Fruit fly (Drosophila melanogaster) whole organism, embryonic: ENCODE results near the gene Jon25Bi.

ENCODE experiments used
- B-H1 ChIP-seq: fragments of 200-800 bp; sonication (Bioruptor generic); IDR thresholded peaks from 3 replicates; pipeline ENCODE4 v1.3.6; 2022; ENCODE audit warnings: missing biosample characterization, missing genetic modification characterization
- BEAF-32 ChIP-seq: fragments of 200-800 bp; sonication (Bioruptor generic); optimal IDR thresholded peaks from 3 replicates; lab custom pipeline; 2017; ENCODE audit warnings: missing biosample characterization, missing genetic modification characterization, mild to moderate bottlenecking, moderate library complexity, missing genetic modification reagents
- CG10321 ChIP-seq: fragments of 200-800 bp; sonication (Bioruptor generic); IDR thresholded peaks from 2 replicates; pipeline ENCODE4 v1.3.6; 2022; ENCODE audit warnings: missing biosample characterization, missing genetic modification characterization
- CG10431 ChIP-seq: fragments of 200-800 bp; sonication (Bioruptor generic); optimal IDR thresholded peaks from 3 replicates; lab custom pipeline; 2018; ENCODE audit warnings: missing biosample characterization, mild to moderate bottlenecking, missing genetic modification characterization
- CG11504 ChIP-seq: fragments of 200-800 bp; sonication (Bioruptor generic); optimal IDR thresholded peaks from 3 replicates; lab custom pipeline; 2019; ENCODE audit warnings: missing biosample characterization, mild to moderate bottlenecking, missing genetic modification characterization, moderate library complexity
- CG13775 ChIP-seq: fragments of 200-800 bp; sonication (Bioruptor generic); optimal IDR thresholded peaks from 3 replicates; lab custom pipeline; 2017; ENCODE audit warnings: missing biosample characterization, mild to moderate bottlenecking, missing genetic modification characterization
- CG14667 ChIP-seq: fragments of 200-800 bp; sonication (Bioruptor generic); IDR thresholded peaks from 2 replicates; pipeline ENCODE4 v1.3.6; 2022; ENCODE audit warnings: missing biosample characterization, missing genetic modification characterization
- CG15269 ChIP-seq: fragments of 200-800 bp; sonication (Bioruptor generic); optimal IDR thresholded peaks from 2 replicates; lab custom pipeline; 2018; ENCODE audit warnings: missing biosample characterization, mild to moderate bottlenecking, missing genetic modification characterization, moderate library complexity
- CG1529 ChIP-seq: fragments of 200-800 bp; sonication (Bioruptor generic); optimal IDR thresholded peaks from 3 replicates; lab custom pipeline; 2018; ENCODE audit warnings: missing biosample characterization, missing genetic modification characterization
- CG15696 ChIP-seq: fragments of 200-800 bp; sonication (Bioruptor generic); optimal IDR thresholded peaks from 2 replicates; lab custom pipeline; 2019; ENCODE audit warnings: missing biosample characterization, mild to moderate bottlenecking, missing genetic modification characterization, moderate library complexity
- CG17829 ChIP-seq: fragments of 200-800 bp; optimal IDR thresholded peaks from 2 replicates; lab custom pipeline; 2019; ENCODE audit warnings: missing biosample characterization, mild to moderate bottlenecking, missing genetic modification characterization, moderate library complexity
- CG18764 ChIP-seq: fragments of 200-800 bp; sonication (Bioruptor generic); optimal IDR thresholded peaks from 3 replicates; lab custom pipeline; 2016; ENCODE audit warnings: missing biosample characterization, missing genetic modification characterization
- CG32767 ChIP-seq: fragments of 200-800 bp; sonication (Bioruptor generic); IDR thresholded peaks from 2 replicates; pipeline ENCODE4 v1.3.6; 2022; ENCODE audit warnings: missing biosample characterization, missing genetic modification characterization
- CG33557 ChIP-seq: fragments of 200-800 bp; sonication (Bioruptor generic); optimal IDR thresholded peaks from 2 replicates; lab custom pipeline; 2019; ENCODE audit warnings: missing biosample characterization, mild to moderate bottlenecking, missing genetic modification characterization, moderate library complexity
- CG34422 ChIP-seq: fragments of 200-800 bp; sonication (Bioruptor generic); IDR thresholded peaks from 3 replicates; pipeline ENCODE4 v1.3.6; 2022; ENCODE audit warnings: missing biosample characterization, missing genetic modification characterization
- CG4730 ChIP-seq: fragments of 200-800 bp; sonication (Bioruptor generic); IDR thresholded peaks from 2 replicates; pipeline ENCODE4 v1.3.6; 2022; ENCODE audit warnings: missing biosample characterization, missing genetic modification characterization
- CG8359 ChIP-seq: fragments of 200-800 bp; sonication (Bioruptor generic); optimal IDR thresholded peaks from 2 replicates; lab custom pipeline; 2017; ENCODE audit warnings: missing biosample characterization, mild to moderate bottlenecking, missing genetic modification characterization, borderline replicate concordance
- CG8478 ChIP-seq: fragments of >200 bp; optimal IDR thresholded peaks from 2 replicates; lab custom pipeline; 2018
- CG9215 ChIP-seq: fragments of 200-800 bp; sonication (Bioruptor generic); IDR thresholded peaks from 2 replicates; pipeline ENCODE4 v1.3.6; 2022; ENCODE audit warnings: missing biosample characterization, missing genetic modification characterization
- Chrac-16 ChIP-seq: fragments of 200-800 bp; sonication (Bioruptor generic); optimal IDR thresholded peaks from 3 replicates; lab custom pipeline; 2016; ENCODE audit warnings: missing biosample characterization, missing genetic modification characterization
- Dip3 ChIP-seq: fragments of 200-800 bp; sonication (Bioruptor generic); optimal IDR thresholded peaks from 3 replicates; lab custom pipeline; 2016; ENCODE audit warnings: missing biosample characterization, missing genetic modification characterization
- Dref ChIP-seq: fragments of 200-800 bp; sonication (Bioruptor generic); IDR thresholded peaks from 2 replicates; pipeline ENCODE4 v1.3.6; 2022; ENCODE audit warnings: missing biosample characterization, missing genetic modification characterization
- HHEX ChIP-seq: fragments of 200-800 bp; sonication (Bioruptor generic); optimal IDR thresholded peaks from 3 replicates; lab custom pipeline; 2017; ENCODE audit warnings: missing biosample characterization, mild to moderate bottlenecking, missing genetic modification characterization, missing genetic modification reagents
- Hr3 ChIP-seq: fragments of 200-800 bp; sonication (Bioruptor generic); optimal IDR thresholded peaks from 3 replicates; lab custom pipeline; 2016; ENCODE audit warnings: missing biosample characterization, missing genetic modification characterization
- MBD-R2 ChIP-seq: fragments of 200-800 bp; sonication (Bioruptor generic); IDR thresholded peaks from 2 replicates; pipeline ENCODE4 v1.3.6; 2022; ENCODE audit warnings: missing biosample characterization, missing genetic modification characterization
- NC2β ChIP-seq: fragments of 200-800 bp; sonication (Bioruptor generic); optimal IDR thresholded peaks from 2 replicates; lab custom pipeline; 2016; ENCODE audit warnings: missing biosample characterization, missing genetic modification characterization
- Nf-YA ChIP-seq: fragments of 200-800 bp; sonication (Bioruptor generic); IDR thresholded peaks from 2 replicates; pipeline ENCODE4 v1.3.6; 2022; ENCODE audit warnings: missing biosample characterization, missing genetic modification characterization
- Nf-YB ChIP-seq: fragments of 200-800 bp; sonication (Bioruptor generic); optimal IDR thresholded peaks from 3 replicates; lab custom pipeline; 2019; ENCODE audit warnings: missing biosample characterization, mild to moderate bottlenecking, missing genetic modification characterization, moderate library complexity
- Poxn ChIP-seq: fragments of 200-800 bp; sonication (Bioruptor generic); IDR thresholded peaks from 2 replicates; pipeline ENCODE4 v1.3.6; 2022; ENCODE audit warnings: missing biosample characterization, missing genetic modification characterization
- Rx ChIP-seq: fragments of 200-800 bp; sonication (Bioruptor generic); IDR thresholded peaks from 2 replicates; pipeline ENCODE4 v1.3.6; 2022; ENCODE audit warnings: missing biosample characterization, missing genetic modification characterization
- Spps ChIP-seq: fragments of 200-800 bp; sonication (Bioruptor generic); optimal IDR thresholded peaks from 2 replicates; lab custom pipeline; 2018; ENCODE audit warnings: missing biosample characterization, mild to moderate bottlenecking, missing genetic modification characterization
- Usf ChIP-seq: fragments of 200-800 bp; sonication (Bioruptor generic); optimal IDR thresholded peaks from 2 replicates; lab custom pipeline; 2017; ENCODE audit warnings: missing genotype, missing biosample characterization, missing genetic modification characterization
- ash1 ChIP-seq: fragments of 200-800 bp; sonication (Bioruptor generic); optimal IDR thresholded peaks from 2 replicates; lab custom pipeline; 2018; ENCODE audit warnings: missing biosample characterization, mild to moderate bottlenecking, missing genetic modification characterization
- ato ChIP-seq: fragments of 200-800 bp; sonication (Bioruptor generic); IDR thresholded peaks from 2 replicates; pipeline ENCODE4 v1.3.6; 2022; ENCODE audit warnings: missing biosample characterization, missing genetic modification characterization; ENCODE audit not compliant: partially characterized antibody
- caup ChIP-seq: fragments of 200-800 bp; sonication (Bioruptor generic); optimal IDR thresholded peaks from 3 replicates; lab custom pipeline; 2017; ENCODE audit warnings: missing biosample characterization, mild to moderate bottlenecking, missing genetic modification characterization, moderate library complexity; ENCODE audit not compliant: severe bottlenecking
- chinmo ChIP-seq: fragments of 200-800 bp; sonication (Bioruptor generic); IDR thresholded peaks from 4 replicates; pipeline ENCODE4 v1.3.6; 2022; ENCODE audit warnings: missing biosample characterization, missing genetic modification characterization; ENCODE audit not compliant: partially characterized antibody
- eve ChIP-seq, 2 experiments: fragments of >200 bp; optimal IDR thresholded peaks; 2 replicates each; lab custom pipeline; 2017; ENCODE audit warnings: missing biosample characterization in 2 of 2, missing genetic modification characterization in 2 of 2
- grau ChIP-seq: fragments of 200-800 bp; optimal IDR thresholded peaks from 3 replicates; lab custom pipeline; 2019; ENCODE audit warnings: missing biosample characterization, mild to moderate bottlenecking, missing genetic modification characterization, moderate library complexity
- grn ChIP-seq: fragments of 200-800 bp; sonication (Bioruptor generic); optimal IDR thresholded peaks from 3 replicates; lab custom pipeline; 2017; ENCODE audit warnings: missing biosample characterization, missing genetic modification characterization
- gro ChIP-seq: fragments of 200-800 bp; sonication (Bioruptor generic); optimal IDR thresholded peaks from 2 replicates; lab custom pipeline; 2016; ENCODE audit warnings: missing biosample characterization, missing genetic modification characterization
- ind ChIP-seq: fragments of 200-800 bp; sonication (Bioruptor generic); optimal IDR thresholded peaks from 3 replicates; lab custom pipeline; 2016; ENCODE audit warnings: missing biosample characterization, missing genetic modification characterization
- jing ChIP-seq: fragments of 200-800 bp; sonication (Bioruptor generic); optimal IDR thresholded peaks from 2 replicates; lab custom pipeline; 2018; ENCODE audit warnings: missing biosample characterization, mild to moderate bottlenecking, missing genetic modification characterization
- jumu ChIP-seq: fragments of 200-800 bp; sonication (Bioruptor generic); optimal IDR thresholded peaks from 3 replicates; lab custom pipeline; 2016; ENCODE audit warnings: missing biosample characterization, missing genetic modification characterization
- nerfin-1 ChIP-seq: fragments of 200-800 bp; sonication (Bioruptor generic); optimal IDR thresholded peaks from 3 replicates; lab custom pipeline; 2019; ENCODE audit warnings: missing biosample characterization, mild to moderate bottlenecking, missing genetic modification characterization, moderate library complexity
- pho ChIP-seq: fragments of 200-800 bp; sonication (Bioruptor generic); optimal IDR thresholded peaks from 2 replicates; lab custom pipeline; 2016; ENCODE audit warnings: missing biosample characterization, missing genetic modification characterization
- sens-2 ChIP-seq: fragments of 200-800 bp; sonication (Bioruptor generic); IDR thresholded peaks from 2 replicates; pipeline ENCODE4 v1.3.6; 2022; ENCODE audit warnings: missing biosample characterization, missing genetic modification characterization
- sqz ChIP-seq: fragments of 200-800 bp; sonication (Bioruptor generic); optimal IDR thresholded peaks from 3 replicates; lab custom pipeline; 2018; ENCODE audit warnings: missing biosample characterization, mild to moderate bottlenecking, missing genetic modification characterization
- trem ChIP-seq: fragments of 200-800 bp; optimal IDR thresholded peaks from 3 replicates; lab custom pipeline; 2019; ENCODE audit warnings: missing biosample characterization, mild to moderate bottlenecking, missing genetic modification characterization, moderate library complexity
- twi ChIP-seq: fragments of 200-800 bp; optimal IDR thresholded peaks from 2 replicates; lab custom pipeline; 2019; ENCODE audit warnings: missing biosample characterization, mild to moderate bottlenecking, missing genetic modification characterization, moderate library complexity

Jon25Bi gene

DNA sequence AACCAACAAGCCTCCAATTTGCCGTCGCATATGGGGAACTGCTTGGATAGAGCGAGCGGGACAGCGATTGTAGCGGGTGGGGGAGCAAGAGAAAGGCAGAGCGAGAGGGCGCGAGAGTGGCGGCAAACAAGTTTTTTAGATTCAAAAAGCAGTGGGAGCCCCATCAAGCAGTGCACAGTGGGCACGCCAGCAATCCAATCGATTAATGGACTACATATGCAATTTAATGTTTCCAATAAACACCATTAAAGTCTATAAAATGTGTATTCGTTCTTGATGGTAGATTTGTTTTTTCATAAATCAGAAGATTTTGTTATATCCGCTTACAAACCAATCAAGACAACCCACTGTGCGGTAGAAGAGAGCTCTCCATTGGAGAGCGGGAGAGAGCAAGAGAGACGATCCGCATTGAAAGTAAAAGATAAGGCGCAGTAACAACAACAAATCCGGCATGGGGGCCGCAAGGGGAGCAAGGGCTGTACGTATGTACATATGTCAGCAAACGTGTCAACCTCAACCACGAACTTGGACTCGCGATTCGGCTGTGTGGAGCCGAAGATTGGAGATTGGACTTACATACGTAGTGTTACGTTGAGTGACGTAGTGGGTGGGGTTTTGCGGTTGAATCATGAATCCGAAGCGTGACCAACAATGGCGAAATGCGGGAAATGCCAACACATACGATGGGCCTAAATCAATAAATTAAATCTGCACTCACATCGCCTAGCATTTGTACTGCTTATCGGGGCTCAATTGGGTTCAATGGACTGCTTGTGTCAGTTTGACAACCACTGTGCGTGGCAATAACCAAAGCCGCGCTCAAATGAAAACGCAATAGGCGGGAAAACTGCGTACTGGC lies 42.7 kb upstream of the Jon25Bi start (continued):
- peak; percentile 99 for TF ChIP-seq CG14667 (GFP tag; lab: Robert Waterston, UW)
- peak; percentile 97 for TF ChIP-seq CG10431
- peak; percentile 99 for TF ChIP-seq CG13775 (GFP tag; lab: Kevin White, UChicago)
- TF ChIP-seq grn (GFP tag; lab: Kevin White, UChicago), result peak; percentile 94
- TF ChIP-seq ato, result peak; percentile 44; the same call in 1 of the 2 replicates
- TF ChIP-seq CG34422 (GFP tag; lab: Robert Waterston, UW), result peak; percentile 100
- peak; percentile 96 for TF ChIP-seq twi (tag; lab: Kevin White, UChicago)
- TF ChIP-seq Dref (GFP tag; lab: Robert Waterston, UW), result no peak; the same call in 1 of the 2 replicates
- peak; percentile 99 for TF ChIP-seq pho (GFP tag; lab: Kevin White, UChicago)
- TF ChIP-seq NC2β (GFP tag; lab: Kevin White, UChicago), result peak; percentile 99
- peak; percentile 94 for TF ChIP-seq CG8478 (lab: Kevin White, UChicago)
- TF ChIP-seq Hr3 (GFP tag; lab: Kevin White, UChicago), result peak; percentile 99
- peak; percentile 24 for TF ChIP-seq BEAF-32 (GFP tag; lab: Kevin White, UChicago)
- peak; percentile 98 for TF ChIP-seq Usf (GFP tag; lab: Kevin White, UChicago)
- peak; percentile 98 for TF ChIP-seq CG11504
- TF ChIP-seq Poxn (GFP tag; lab: Robert Waterston, UW), result peak; percentile 96
- TF ChIP-seq sens-2 (GFP tag; lab: Robert Waterston, UW), result peak; percentile 99
- peak; percentile 98 for TF ChIP-seq Spps (tag; lab: Kevin White, UChicago)
- TF ChIP-seq Rx, result peak; percentile 99
- peak; percentile 99 for TF ChIP-seq CG18764 (GFP tag; lab: Kevin White, UChicago)
- TF ChIP-seq CG33557, result peak; percentile 98
- peak; percentile 98 for TF ChIP-seq CG32767 (GFP tag; lab: Robert Waterston, UW)
- TF ChIP-seq Chrac-16, result peak; percentile 99
- peak; percentile 99 for TF ChIP-seq CG1529 (GFP tag; lab: Kevin White, UChicago)
- peak; percentile 93 for TF ChIP-seq ash1 (GFP tag; lab: Kevin White, UChicago)
- peak; percentile 95 for TF ChIP-seq CG8359 (GFP tag; lab: Kevin White, UChicago)
- TF ChIP-seq trem (tag; lab: Kevin White, UChicago), result peak; percentile 97
- peak; percentile 99 for TF ChIP-seq gro (GFP tag; lab: Kevin White, UChicago)
- peak; percentile 98 for TF ChIP-seq caup (GFP tag; lab: Kevin White, UChicago)
- TF ChIP-seq CG15269 (tag; lab: Kevin White, UChicago), result peak; percentile 99
- peak; percentile 99 for TF ChIP-seq B-H1 (GFP tag; lab: Robert Waterston, UW)
- TF ChIP-seq CG10321 (GFP tag; lab: Robert Waterston, UW), result peak; percentile 92
- TF ChIP-seq ind (GFP tag; lab: Kevin White, UChicago), result peak; percentile 99
- TF ChIP-seq CG17829 (tag; lab: Kevin White, UChicago), result peak; percentile 99
- peak; percentile 99 for TF ChIP-seq MBD-R2
- peak; percentile 40 to 97 for TF ChIP-seq eve (GFP tag; optimal IDR thresholded peaks at IDR 0.05; lab: Kevin White, UChicago)
- peak; percentile 90 for TF ChIP-seq Nf-YB (GFP tag; lab: Kevin White, UChicago)
- peak; percentile 98 for TF ChIP-seq Nf-YA
- TF ChIP-seq nerfin-1 (tag; lab: Kevin White, UChicago), result peak; percentile 97
- TF ChIP-seq grau (tag; lab: Kevin White, UChicago), result peak; percentile 98
- peak; percentile 98 for TF ChIP-seq CG9215 (GFP tag; lab: Robert Waterston, UW)
- TF ChIP-seq CG15696 (tag; lab: Kevin White, UChicago), result peak; percentile 97
- TF ChIP-seq chinmo (GFP tag; lab: Robert Waterston, UW), result no peak
- TF ChIP-seq HHEX (GFP tag; lab: Kevin White, UChicago), result peak; percentile 99
- peak; percentile 98 for TF ChIP-seq sqz (GFP tag; lab: Kevin White, UChicago)
- TF ChIP-seq CG4730, result peak; percentile 99
- peak; percentile 99 for TF ChIP-seq jing
- TF ChIP-seq Dip3 (GFP tag; lab: Kevin White, UChicago), result peak; percentile 99
- peak; percentile 99 for TF ChIP-seq jumu (GFP tag; lab: Kevin White, UChicago)
